Fruit fly (Drosophila melanogaster): ENCODE data around the gene CG42502.
A peak's percentile ranks its signal among the peaks of the same experiment; 100 is the strongest.

The CG42502 gene

dm6 chr2L:18857635-18858059, 46.6 kb upstream of the CG42502 start (continued):
- TF ChIP-seq gcm2 (GFP tag; optimal IDR thresholded peaks at IDR 0.05) (peak; percentile 85), CG17385 (GFP tag; optimal IDR thresholded peaks at IDR 0.05) (peak; percentile 91), emc (GFP tag; optimal IDR thresholded peaks at IDR 0.05) (peak; percentile 38), gsb (GFP tag; IDR thresholded peaks at IDR 0.05) (peak; percentile 82), CG4360 (GFP tag; IDR thresholded peaks at IDR 0.05) (peak; percentile 55), Sin3A (optimal IDR thresholded peaks at IDR 0.05) (no peak), onecut (GFP tag; IDR thresholded peaks at IDR 0.05) (peak; percentile 86), wor (GFP tag; IDR thresholded peaks at IDR 0.05) (peak; percentile 83), NC2α (GFP tag; optimal IDR thresholded peaks at IDR 0.05) (peak; percentile 75), CG12071 (GFP tag; optimal IDR thresholded peaks at IDR 0.05) (peak; percentile 88), dmrt99B (tag; optimal IDR thresholded peaks at IDR 0.05) (peak; percentile 90), pfk (GFP tag; optimal IDR thresholded peaks at IDR 0.05) (no peak), aop (GFP tag; IDR thresholded peaks at IDR 0.05) (no peak), Bteb2 (GFP tag; optimal IDR thresholded peaks at IDR 0.05) (peak; percentile 90), D19B (GFP tag; optimal IDR thresholded peaks at IDR 0.05) (peak; percentile 98), maf-S (GFP tag; optimal IDR thresholded peaks at IDR 0.05) (peak; percentile 89), CoRest (tag; optimal IDR thresholded peaks at IDR 0.05) (peak; percentile 94), toy (GFP tag; IDR thresholded peaks at IDR 0.05) (peak; percentile 79), nau (GFP tag; optimal IDR thresholded peaks at IDR 0.05) (no peak), Vsx1 (GFP tag; optimal IDR thresholded peaks at IDR 0.05) (peak; percentile 84), otp (GFP tag; IDR thresholded peaks at IDR 0.05) (peak; percentile 92), exex (tag; optimal IDR thresholded peaks at IDR 0.05) (peak; percentile 68), Hr78 (GFP tag; optimal IDR thresholded peaks at IDR 0.05) (no peak), CG2889 (GFP tag; IDR thresholded peaks at IDR 0.05) (peak; percentile 75), CG11456 (GFP tag; IDR thresholded peaks at IDR 0.05) (peak; percentile 92), Hmr (GFP tag; optimal IDR thresholded peaks at IDR 0.05) (peak; percentile 92), dysf (GFP tag; IDR thresholded peaks at IDR 0.05) (peak; percentile 90), gem (tag; optimal IDR thresholded peaks at IDR 0.05) (peak; percentile 96), knrl (GFP tag; IDR thresholded peaks at IDR 0.05; ENCODE audit: partially characterized antibody) (no peak), E2f2 (GFP tag; IDR thresholded peaks at IDR 0.05) (peak; percentile 76), CG7372 (GFP tag; IDR thresholded peaks at IDR 0.05) (peak; percentile 91), CG10979 (tag; optimal IDR thresholded peaks at IDR 0.05) (peak; percentile 87), CG31224 (GFP tag; IDR thresholded peaks at IDR 0.05) (peak; percentile 84), CG4820 (GFP tag; optimal IDR thresholded peaks at IDR 0.05) (peak; percentile 78), nom (GFP tag; optimal IDR thresholded peaks at IDR 0.05) (peak; percentile 90), CG6254 (GFP tag; optimal IDR thresholded peaks at IDR 0.05) (peak; percentile 84), Fer2 (tag; optimal IDR thresholded peaks at IDR 0.05) (peak; percentile 88), Bgb (GFP tag; IDR thresholded peaks at IDR 0.05; ENCODE audit: partially characterized antibody) (no peak), Ssrp (tag; optimal IDR thresholded peaks at IDR 0.05) (peak; percentile 91), sens (GFP tag) (peak; percentile 97), GATAe (GFP tag; conservative IDR thresholded peaks at IDR 0.05) (peak; percentile 78), CG14441 (GFP tag; IDR thresholded peaks at IDR 0.05) (peak; percentile 93), CG5245 (GFP tag; optimal IDR thresholded peaks at IDR 0.05) (peak; percentile 64), NK7.1 (GFP tag; optimal IDR thresholded peaks at IDR 0.05) (peak; percentile 68), Dip3 (GFP tag; optimal IDR thresholded peaks at IDR 0.05) (peak; percentile 92), dm (GFP tag; optimal IDR thresholded peaks at IDR 0.05) (peak; percentile 77), Lhr (GFP tag; optimal IDR thresholded peaks at IDR 0.05) (peak; percentile 74), CG8765 (GFP tag; IDR thresholded peaks at IDR 0.05) (peak; percentile 76), CG14860 (GFP tag; IDR thresholded peaks at IDR 0.05; ENCODE audit: partially characterized antibody) (0 out of 3 replicates have a peak, but pooled peaks have one; percentile 11), CG10321 (GFP tag; IDR thresholded peaks at IDR 0.05) (peak; percentile 68), yki (optimal IDR thresholded peaks at IDR 0.05) (no peak), ems (GFP tag; optimal IDR thresholded peaks at IDR 0.05) (peak; percentile 81)
